Fruit fly (Drosophila melanogaster) whole organism, wandering third instar larva: ENCODE results near the gene CG13949.
"Not testable (repeated sequence)": the region's sequence is repeated elsewhere in the genome, so short reads cannot be mapped to it uniquely, and the experiment has no call there.

Source experiments
- lola ChIP-seq: fragments of >200 bp; optimal IDR thresholded peaks from 2 replicates; lab custom pipeline; 2017; ENCODE audit warnings: missing biosample characterization, missing genetic modification characterization
- usp ChIP-seq: fragments of >200 bp; optimal IDR thresholded peaks from 2 replicates; lab custom pipeline; 2017; ENCODE audit warnings: missing biosample characterization, missing genetic modification characterization
- woc ChIP-seq: sonication (Bioruptor generic); optimal IDR thresholded peaks from 2 replicates; lab custom pipeline; 2016; ENCODE audit warnings: missing biosample characterization, mild to moderate bottlenecking, missing genetic modification characterization

DNA sequence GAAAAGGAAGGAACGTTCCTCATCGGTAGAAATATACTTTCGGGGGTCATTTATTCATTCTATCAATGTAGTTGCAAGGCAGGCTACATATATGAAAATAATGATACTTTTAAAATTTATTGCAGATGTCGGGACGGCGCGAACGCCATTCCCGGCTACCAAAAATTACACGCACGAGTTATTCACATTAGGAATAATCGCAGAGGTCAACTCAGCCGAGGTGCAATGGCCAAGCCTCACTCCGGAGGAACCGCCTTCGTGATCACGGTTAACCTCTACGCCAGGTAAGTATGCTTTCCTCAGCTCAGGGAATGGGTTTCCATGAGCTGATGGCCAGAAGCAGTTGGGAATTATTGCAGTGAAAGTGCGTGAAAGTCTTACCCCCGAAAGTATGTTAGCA is 46.2 kb downstream of the CG13949 start:
- not testable (repeated sequence) for TF ChIP-seq usp (GFP tag; lab: Kevin White, UChicago); lola; woc (GFP tag; lab: Kevin White, UChicago)
